Fruit fly (Drosophila melanogaster): Measurements from ENCODE around the gene ppk15.

ppk15 gene

DNA sequence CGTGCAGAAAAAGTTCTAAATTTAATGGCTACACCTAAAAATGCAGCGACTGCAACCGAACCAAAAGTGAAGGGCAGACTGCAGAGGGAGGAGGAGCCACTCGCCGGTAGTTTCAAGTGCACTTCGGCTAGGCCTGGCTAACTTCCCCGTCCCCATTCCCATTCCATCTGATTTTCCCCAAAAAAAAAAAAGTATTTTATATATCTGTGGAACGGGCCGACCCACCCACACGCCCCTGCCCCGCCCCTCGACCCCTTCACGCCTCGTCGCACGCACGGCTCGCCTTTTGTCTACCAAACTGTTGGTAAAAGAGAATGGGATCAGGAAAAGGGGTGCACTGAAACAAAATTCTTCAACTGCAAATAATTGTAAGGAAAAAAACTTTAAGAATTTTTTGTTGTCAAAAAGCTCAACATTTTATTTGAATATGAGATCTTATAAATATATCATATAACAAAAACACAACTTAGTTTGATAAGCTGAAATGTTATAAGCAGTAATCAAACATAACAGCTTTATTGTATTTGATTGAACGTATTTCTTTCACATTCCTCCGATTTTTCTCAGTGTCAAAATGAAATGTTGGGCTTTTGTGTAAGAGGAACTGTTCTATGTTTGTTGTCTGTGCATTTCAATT, 40.5 kb upstream of the ppk15 start (continued):
- TF ChIP-seq eg (GFP tag; IDR thresholded peaks at IDR 0.05) (peak; percentile 61), salr (GFP tag; optimal IDR thresholded peaks at IDR 0.05) (peak in 1 of 2 experiments; percentile 44), CG11762 (GFP tag; optimal IDR thresholded peaks at IDR 0.05; ENCODE audit: insufficient read depth) (peak; percentile 35), svp (GFP tag) (peak; percentile 51), Ets96B (tag; optimal IDR thresholded peaks at IDR 0.05) (peak; percentile 50), topi (GFP tag; optimal IDR thresholded peaks at IDR 0.05) (no peak), CG8632 (GFP tag; optimal IDR thresholded peaks at IDR 0.05) (no peak), CG31627 (GFP tag; optimal IDR thresholded peaks at IDR 0.05) (no peak), Sox14 (GFP tag; optimal IDR thresholded peaks at IDR 0.05) (no peak), lz (GFP tag; optimal IDR thresholded peaks at IDR 0.05) (no peak), CG10669 (GFP tag; optimal IDR thresholded peaks at IDR 0.05) (peak; percentile 26), CG3032 (tag; optimal IDR thresholded peaks at IDR 0.05) (no peak)

DNA sequence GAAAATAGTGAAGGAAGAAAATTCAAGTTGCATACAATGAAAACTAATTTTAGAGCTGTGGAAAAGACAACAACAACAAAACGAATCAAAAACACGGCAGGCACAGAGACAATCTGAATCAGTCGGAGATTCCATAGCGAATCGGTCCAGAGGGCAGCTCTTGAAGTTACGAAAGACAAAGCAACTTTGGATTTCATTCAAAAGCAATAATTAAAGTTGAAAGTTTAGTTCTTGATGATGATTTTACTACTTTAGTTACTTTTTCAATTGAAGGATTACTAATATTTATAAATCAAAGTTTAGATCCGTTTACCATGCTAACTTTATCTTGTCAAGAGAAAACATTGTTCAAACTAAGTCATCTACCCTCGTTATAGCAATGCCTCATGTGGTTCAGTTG, 39.9 kb upstream of the ppk15 start:
- peak; percentile 15; the same call in 1 of the 2 replicates for TF ChIP-seq CG15336 (GFP tag; IDR thresholded peaks at IDR 0.05)
- no peak for TF ChIP-seq Sox15 (GFP tag; optimal IDR thresholded peaks at IDR 0.05)
- no peak for TF ChIP-seq CG6276 (GFP tag; optimal IDR thresholded peaks at IDR 0.05)
- TF ChIP-seq Eip78C (GFP tag) = peak; percentile 36
- no peak for TF ChIP-seq CG11762 (GFP tag; optimal IDR thresholded peaks at IDR 0.05; ENCODE audit: insufficient read depth)
- peak; percentile 12 for TF ChIP-seq Hr4 (GFP tag; optimal IDR thresholded peaks at IDR 0.05)
- no peak for TF ChIP-seq CG6163 (GFP tag; IDR thresholded peaks at IDR 0.05)
- no peak for TF ChIP-seq acj6 (GFP tag; optimal IDR thresholded peaks at IDR 0.05)
- peak; percentile 1 for TF ChIP-seq CG4318 (GFP tag; optimal IDR thresholded peaks at IDR 0.05)
- peak; percentile 15 for TF ChIP-seq CG10631 (GFP tag; optimal IDR thresholded peaks at IDR 0.05)

DNA sequence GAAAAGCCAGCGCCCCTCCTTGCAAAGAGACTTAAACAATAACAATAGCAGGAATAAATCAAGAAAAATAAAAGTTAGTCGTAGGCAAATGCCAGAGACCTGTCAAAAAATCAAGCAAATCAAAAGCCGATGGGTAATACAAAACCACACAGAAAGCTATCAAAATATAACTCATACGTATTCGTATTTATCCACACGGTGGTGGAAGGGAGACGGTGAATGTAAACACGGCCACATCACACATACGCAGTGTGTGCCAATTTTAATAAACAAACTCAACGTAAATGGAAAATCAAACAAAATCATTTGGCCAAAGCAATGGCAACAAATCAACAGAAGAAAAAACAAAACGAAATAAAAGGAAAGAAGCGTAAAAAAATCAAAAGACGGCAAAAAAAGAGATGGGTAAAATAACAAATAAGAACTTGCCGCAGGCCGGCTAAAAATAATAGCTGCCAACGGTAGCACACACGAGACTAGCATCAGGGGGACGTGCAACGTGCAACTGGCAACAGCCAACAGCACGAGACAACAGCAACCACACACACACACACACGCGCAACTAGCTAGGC, 39.2 kb upstream of the ppk15 start:
- TF ChIP-seq Sox102F (GFP tag; optimal IDR thresholded peaks at IDR 0.05) = no peak
- TF ChIP-seq CG8119 (GFP tag; IDR thresholded peaks at IDR 0.05) = peak; percentile 55
- no peak for TF ChIP-seq CG8632 (GFP tag; optimal IDR thresholded peaks at IDR 0.05)
- peak; percentile 11 for TF ChIP-seq CG16779 (tag; optimal IDR thresholded peaks at IDR 0.05)
- TF ChIP-seq spab (GFP tag; optimal IDR thresholded peaks at IDR 0.05) = peak; percentile 3
- TF ChIP-seq CG7368 (GFP tag; optimal IDR thresholded peaks at IDR 0.05) = no peak
- TF ChIP-seq CG10669 (GFP tag; optimal IDR thresholded peaks at IDR 0.05) = no peak
- TF ChIP-seq achi (GFP tag; optimal IDR thresholded peaks at IDR 0.05) = no peak
- no peak for TF ChIP-seq CG11762 (GFP tag; optimal IDR thresholded peaks at IDR 0.05; ENCODE audit: insufficient read depth)
- TF ChIP-seq CG3032 (tag; optimal IDR thresholded peaks at IDR 0.05) = no peak
- TF ChIP-seq CG6163 (GFP tag; IDR thresholded peaks at IDR 0.05) = peak; percentile 51; the same call in 2 of the 3 replicates
- no peak for TF ChIP-seq Smox (GFP tag; optimal IDR thresholded peaks at IDR 0.05)
- TF ChIP-seq eg (GFP tag; IDR thresholded peaks at IDR 0.05) = peak; percentile 72; the same call in 2 of the 3 replicates
- no peak for TF ChIP-seq Eip93F (GFP tag; optimal IDR thresholded peaks at IDR 0.05)
- TF ChIP-seq Met (GFP tag; optimal IDR thresholded peaks at IDR 0.05) = no peak
- no peak for TF ChIP-seq Eip75B (GFP tag; optimal IDR thresholded peaks at IDR 0.05)
- no peak for TF ChIP-seq CG34406 (GFP tag; optimal IDR thresholded peaks at IDR 0.05)
- TF ChIP-seq OdsH (GFP tag; optimal IDR thresholded peaks at IDR 0.05) = no peak
- TF ChIP-seq CG6808 (GFP tag; optimal IDR thresholded peaks at IDR 0.05) = peak; percentile 5
- peak; percentile 65 for TF ChIP-seq CG15336 (GFP tag; IDR thresholded peaks at IDR 0.05)
- TF ChIP-seq CG1621 (tag; optimal IDR thresholded peaks at IDR 0.05) = no peak
- TF ChIP-seq dsx (GFP tag; optimal IDR thresholded peaks at IDR 0.05; ENCODE audit: poor library complexity, severe bottlenecking) = peak; percentile 14
- peak; percentile 17 for TF ChIP-seq fkh (GFP tag; optimal IDR thresholded peaks at IDR 0.05)
- no peak for TF ChIP-seq Sox15 (GFP tag; optimal IDR thresholded peaks at IDR 0.05)
- TF ChIP-seq esn (GFP tag; optimal IDR thresholded peaks at IDR 0.05) = no peak
- TF ChIP-seq CG11294 (GFP tag; IDR thresholded peaks at IDR 0.05) = no peak
- TF ChIP-seq Ets96B (tag; optimal IDR thresholded peaks at IDR 0.05) = no peak
- no peak for TF ChIP-seq acj6 (GFP tag; optimal IDR thresholded peaks at IDR 0.05)
- TF ChIP-seq fd59A (GFP tag; optimal IDR thresholded peaks at IDR 0.05) = no peak
- no peak for TF ChIP-seq Eip78C (GFP tag)
- no peak for TF ChIP-seq pdm3 (GFP tag; optimal IDR thresholded peaks at IDR 0.05)
- peak; percentile 76 for TF ChIP-seq CG6276 (GFP tag; optimal IDR thresholded peaks at IDR 0.05)
- TF ChIP-seq Lpt (GFP tag; optimal IDR thresholded peaks at IDR 0.05) = no peak
- no peak for TF ChIP-seq CG31627 (GFP tag; optimal IDR thresholded peaks at IDR 0.05)
